Fruit fly (Drosophila melanogaster): ENCODE results near the gene CIAPIN1.
A peak's percentile ranks its signal among the peaks of the same experiment; 100 is the strongest.

Gene CIAPIN1

DNA sequence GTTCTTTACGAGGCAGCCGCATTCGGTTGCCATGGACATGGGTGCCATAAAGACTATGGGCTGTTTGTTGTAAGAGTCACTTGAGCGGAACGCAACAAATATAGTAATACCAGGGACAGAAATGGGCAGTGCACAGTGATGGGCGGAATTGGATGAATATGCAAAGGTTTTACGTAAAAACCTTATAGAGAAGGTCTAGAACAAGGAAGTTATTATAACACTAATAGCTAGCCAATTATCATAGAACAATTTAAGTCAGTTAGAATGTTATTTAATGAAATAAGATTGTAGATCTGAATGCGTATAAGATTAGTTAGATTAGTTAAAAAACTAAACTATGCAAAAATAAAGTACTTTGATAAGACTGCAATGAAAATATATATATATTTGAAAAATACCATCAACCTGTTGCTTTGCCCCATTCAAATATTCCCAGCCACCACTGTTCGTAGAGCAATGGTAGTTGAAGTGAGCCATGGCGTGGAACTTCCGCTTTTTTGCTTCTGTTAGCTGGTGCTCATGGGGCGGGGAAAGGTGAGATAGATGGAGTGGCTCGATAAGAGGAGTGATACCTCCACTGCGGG lies 14.2 kb upstream of the CIAPIN1 start:
- TF ChIP-seq CG8478 (optimal IDR thresholded peaks at IDR 0.05), result no peak
- TF ChIP-seq CTCF (optimal IDR thresholded peaks at IDR 0.05), result no peak

dm6 chr2L:15043718-15044117 lies 5.1 kb upstream of the CIAPIN1 start:
- TF ChIP-seq CTCF (optimal IDR thresholded peaks at IDR 0.05) (no peak), CG8478 (optimal IDR thresholded peaks at IDR 0.05) (no peak)

DNA sequence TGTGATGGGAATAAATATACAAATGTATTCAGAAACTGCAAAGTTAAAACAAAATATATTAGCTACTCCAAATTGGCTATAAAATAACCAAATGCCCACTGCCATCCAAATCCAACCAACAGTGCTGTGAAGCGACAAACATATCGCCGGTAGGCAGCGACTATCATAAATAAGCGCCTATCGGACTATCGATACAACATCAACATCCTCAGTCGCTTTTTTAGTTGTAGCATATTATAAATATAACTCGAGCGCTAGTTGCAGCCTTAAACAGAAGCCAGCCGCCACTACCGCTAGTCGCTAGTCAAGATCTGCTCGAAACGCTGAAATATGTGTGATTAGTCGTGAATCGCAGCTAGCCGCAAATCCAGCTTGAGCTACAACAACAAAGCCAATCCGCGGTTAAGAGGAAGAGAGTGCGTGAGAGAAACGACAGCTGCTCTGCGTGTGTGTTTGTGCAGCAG lies 680 bp upstream of the CIAPIN1 start:
- TF ChIP-seq CG8478 (optimal IDR thresholded peaks at IDR 0.05) (no peak), CTCF (optimal IDR thresholded peaks at IDR 0.05) (peak in 1 of 2 experiments; percentile 18)

DNA sequence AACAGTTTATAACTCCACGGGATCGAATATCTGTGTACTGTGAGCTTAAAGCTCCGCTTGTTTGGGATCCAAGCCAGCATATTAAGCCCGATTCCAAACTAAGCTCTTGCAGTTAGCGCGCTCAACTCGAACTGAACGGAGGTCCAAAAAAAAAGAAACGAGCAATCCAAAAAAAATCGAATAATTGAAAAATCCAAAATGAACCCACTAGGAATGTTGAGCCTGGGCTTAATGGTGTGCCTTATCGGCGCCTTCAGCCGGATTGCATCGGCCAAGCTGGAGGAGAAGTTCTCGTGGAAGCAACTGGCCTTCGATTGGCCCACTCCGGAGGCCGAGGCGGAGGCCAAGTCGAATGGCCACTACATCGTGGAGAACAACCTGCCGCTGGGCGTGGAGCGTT lies 3.3 kb downstream of the CIAPIN1 start, which contains the start of gene yellow-c:
yellow-c (plus strand) TSS at position 29 of the 400 bp plus-strand sequence.
- TF ChIP-seq CTCF (optimal IDR thresholded peaks at IDR 0.05) (no peak), CG8478 (optimal IDR thresholded peaks at IDR 0.05) (no peak)

DNA sequence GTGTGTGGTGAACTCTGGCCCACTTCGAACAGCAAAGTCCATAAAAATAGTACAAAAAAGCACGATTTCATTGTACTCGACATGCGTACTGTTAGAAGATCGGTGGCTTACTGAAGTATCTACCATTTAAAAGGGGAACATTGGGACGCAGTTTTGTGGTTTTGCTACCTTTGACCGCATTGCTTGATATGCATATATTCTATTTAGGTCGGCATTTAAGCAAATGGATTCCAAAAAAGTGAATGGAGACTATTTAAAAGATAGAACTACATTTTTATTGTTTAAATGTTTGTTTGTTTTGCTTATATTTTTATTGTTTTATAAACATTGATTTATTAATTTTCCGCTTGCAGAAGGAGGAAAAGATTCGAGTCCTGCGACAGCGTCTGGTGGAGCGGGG lies 7.0 kb downstream of the CIAPIN1 start, which contains the start of gene CG31832:
CG31832 (minus strand) TSS at position 101 of the 400 bp plus-strand sequence.
- TF ChIP-seq CTCF (optimal IDR thresholded peaks at IDR 0.05) (no peak), CG8478 (optimal IDR thresholded peaks at IDR 0.05) (no peak)

DNA sequence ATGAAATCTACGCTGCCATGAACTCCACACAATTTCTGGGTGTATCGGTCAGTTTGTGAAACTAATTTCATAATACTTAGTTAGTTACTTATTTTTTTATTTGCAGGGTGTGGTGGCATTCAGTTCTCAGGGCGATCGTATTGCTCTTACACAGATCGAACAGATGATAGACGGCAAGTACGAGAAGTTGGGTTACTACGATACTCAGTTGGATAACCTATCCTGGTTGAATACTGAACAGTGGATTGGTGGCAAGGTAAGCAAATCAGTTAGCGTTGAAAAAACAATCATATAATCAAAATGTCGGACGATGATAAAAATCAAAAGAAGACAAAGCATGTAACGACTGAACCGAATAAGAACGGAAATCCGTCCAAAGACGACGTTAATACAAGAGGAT lies 12.1 kb downstream of the CIAPIN1 start, which contains the start of gene CG33310:
CG33310 (plus strand) TSS at position 301 of the 400 bp plus-strand sequence.
- TF ChIP-seq CG8478 (optimal IDR thresholded peaks at IDR 0.05) (no peak), CTCF (optimal IDR thresholded peaks at IDR 0.05) (no peak)

- TF ChIP-seq CG8478 (optimal IDR thresholded peaks at IDR 0.05), result no peak
- TF ChIP-seq CTCF (optimal IDR thresholded peaks at IDR 0.05), result no peak
Measured at dm6 chr2L:15016031-15016430, 22.6 kb downstream of the CIAPIN1 start, which contains the start of gene GABA-B-R1. GABA-B-R1 (plus strand) TSS chr2L:15016331.

- no peak for TF ChIP-seq CG8478 (optimal IDR thresholded peaks at IDR 0.05)
- no peak for TF ChIP-seq CTCF (optimal IDR thresholded peaks at IDR 0.05)
Measured at dm6 chr2L:15013523-15013922, 25.1 kb downstream of the CIAPIN1 start.

dm6 chr2L:15011779-15012178 lies 26.9 kb downstream of the CIAPIN1 start:
- TF ChIP-seq CTCF (optimal IDR thresholded peaks at IDR 0.05) (no peak), CG8478 (optimal IDR thresholded peaks at IDR 0.05) (no peak)

- TF ChIP-seq CG8478 (optimal IDR thresholded peaks at IDR 0.05), result no peak
- TF ChIP-seq CTCF (optimal IDR thresholded peaks at IDR 0.05), result no peak
Measured at dm6 chr2L:15009703-15010102, 29.0 kb downstream of the CIAPIN1 start, which contains the start of the genes THG and Rnmt. THG (minus strand) TSS chr2L:15009724. Rnmt (plus strand) TSS chr2L:15009939.

DNA sequence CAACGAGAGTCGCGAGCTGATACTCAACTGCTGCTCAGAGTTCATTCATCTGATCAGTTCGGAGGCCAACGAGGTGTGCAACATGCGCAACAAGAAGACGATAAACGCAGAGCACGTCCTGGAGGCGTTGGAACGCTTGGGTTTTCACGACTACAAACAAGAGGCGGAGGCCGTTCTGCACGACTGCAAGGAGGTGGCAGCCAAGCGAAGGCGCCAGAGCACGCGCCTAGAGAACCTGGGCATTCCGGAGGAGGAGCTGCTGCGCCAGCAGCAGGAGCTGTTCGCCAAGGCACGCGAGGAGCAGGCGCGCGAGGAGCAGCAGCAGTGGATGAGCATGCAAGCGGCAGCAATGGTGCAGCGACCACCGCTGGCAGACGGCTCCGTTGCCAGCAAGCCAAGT lies 30.6 kb downstream of the CIAPIN1 start:
- TF ChIP-seq CG8478 (optimal IDR thresholded peaks at IDR 0.05) (no peak), CTCF (optimal IDR thresholded peaks at IDR 0.05) (no peak)

DNA sequence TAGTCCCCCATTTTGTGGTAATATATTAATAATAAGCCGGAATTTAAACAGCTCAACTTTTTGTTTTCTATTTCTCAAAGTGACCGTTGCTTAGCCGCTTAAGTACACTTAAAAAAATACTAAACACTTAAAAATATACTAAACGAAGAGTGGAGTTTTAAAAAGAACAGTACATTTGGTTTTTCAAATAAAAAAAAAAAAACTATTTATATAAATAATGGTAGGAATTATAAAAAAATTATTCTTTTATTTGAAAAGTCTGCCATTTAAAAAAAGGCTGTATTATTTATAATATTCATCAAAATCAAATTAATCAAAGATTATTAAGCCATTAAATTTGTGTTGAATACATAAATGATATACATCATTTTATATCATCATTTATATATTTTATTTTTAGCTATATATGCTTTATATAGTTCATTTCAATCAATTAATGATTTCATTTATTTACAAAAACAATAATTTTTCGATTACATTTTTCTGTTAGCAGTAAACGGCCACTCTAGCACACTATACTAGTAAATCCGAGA lies 31.3 kb downstream of the CIAPIN1 start, which contains the start of the genes Ankrd49 and NC2beta:
Ankrd49 (minus strand) TSS at position 101 of the 533 bp plus-strand sequence.
NC2beta (plus strand) TSS at position 483 of the 533 bp plus-strand sequence.
- TF ChIP-seq CG8478 (optimal IDR thresholded peaks at IDR 0.05) (no peak), CTCF (optimal IDR thresholded peaks at IDR 0.05) (no peak)

dm6 chr2L:15005505-15005904 lies 33.2 kb downstream of the CIAPIN1 start, which contains the start of gene DCTN5-p25:
DCTN5-p25 (plus strand) TSS chr2L:15005733.
- TF ChIP-seq CG8478 (optimal IDR thresholded peaks at IDR 0.05), result no peak

DNA sequence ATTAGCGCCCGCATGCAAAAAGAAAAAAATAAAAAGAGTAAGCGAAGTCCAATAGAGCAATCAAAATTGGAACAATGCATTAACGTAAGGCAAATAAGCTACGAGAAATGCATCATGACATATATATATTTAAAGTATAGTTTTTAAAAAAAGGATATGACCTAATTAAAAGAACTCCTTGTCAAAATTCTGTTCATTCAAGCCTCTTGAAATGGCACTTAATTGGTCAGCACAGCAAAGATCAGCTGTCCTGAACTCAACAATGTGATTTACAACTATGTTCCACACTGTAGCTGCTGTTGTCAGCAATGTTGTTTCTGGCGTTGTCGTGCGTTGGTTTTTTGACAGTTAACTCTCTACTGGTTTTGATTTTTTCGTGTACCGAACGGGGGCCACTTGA lies 36.8 kb downstream of the CIAPIN1 start:
- TF ChIP-seq CG8478 (optimal IDR thresholded peaks at IDR 0.05) (no peak), CTCF (optimal IDR thresholded peaks at IDR 0.05) (no peak)

- TF ChIP-seq CG8478 (optimal IDR thresholded peaks at IDR 0.05) (no peak), CTCF (optimal IDR thresholded peaks at IDR 0.05) (no peak)
Measured at dm6 chr2L:15000360-15000759, 38.3 kb downstream of the CIAPIN1 start.

DNA sequence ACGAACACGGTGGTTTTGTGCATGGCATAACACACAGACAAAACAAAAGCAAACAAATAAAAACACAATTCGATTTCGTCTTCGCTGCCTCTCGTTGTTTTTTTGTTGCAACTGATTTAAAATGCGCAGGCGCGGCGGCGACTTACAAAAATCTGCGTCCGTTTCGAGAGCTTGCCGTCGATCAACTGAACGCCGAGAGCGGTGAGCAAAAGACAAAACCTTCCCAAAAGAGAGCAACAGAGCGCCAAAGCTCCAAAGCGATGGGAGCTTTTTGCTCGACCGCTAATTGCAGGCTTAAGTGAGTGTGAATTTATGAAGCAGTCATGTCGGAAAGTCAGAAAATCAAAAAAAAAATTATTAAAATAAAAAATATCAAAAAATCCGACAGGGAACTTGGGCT lies 41.3 kb downstream of the CIAPIN1 start, which contains the start of gene mol:
mol (minus strand) TSS at position 190 of the 400 bp plus-strand sequence.
- TF ChIP-seq CTCF (optimal IDR thresholded peaks at IDR 0.05) (no peak), CG8478 (optimal IDR thresholded peaks at IDR 0.05) (no peak)
